Fruit fly (Drosophila melanogaster) whole organism, embryonic: Measurements from ENCODE around the gene ftz-f1.
A peak's percentile ranks its signal among the peaks of the same experiment; 100 is the strongest.

Experiments
- ATbp ChIP-seq: fragments of 200-800 bp; sonication (Bioruptor generic); optimal IDR thresholded peaks from 2 replicates; lab custom pipeline; 2017; ENCODE audit warnings: missing biosample characterization, mild to moderate bottlenecking, missing genetic modification characterization, missing genetic modification reagents
- Atf-2 ChIP-seq: fragments of 200-800 bp; sonication (Bioruptor generic); optimal IDR thresholded peaks from 2 replicates; lab custom pipeline; 2016; ENCODE audit warnings: missing biosample characterization, missing genetic modification characterization
- Atf6 ChIP-seq: fragments of 200-800 bp; sonication (Bioruptor generic); IDR thresholded peaks from 2 replicates; pipeline ENCODE4 v1.3.6; 2022; ENCODE audit warnings: missing biosample characterization, missing genetic modification characterization
- CG11504 ChIP-seq: fragments of 200-800 bp; sonication (Bioruptor generic); optimal IDR thresholded peaks from 3 replicates; lab custom pipeline; 2019; ENCODE audit warnings: missing biosample characterization, mild to moderate bottlenecking, missing genetic modification characterization, moderate library complexity
- CG12236 ChIP-seq: fragments of 200-800 bp; sonication (Bioruptor generic); optimal IDR thresholded peaks from 2 replicates; lab custom pipeline; 2016; ENCODE audit warnings: missing biosample characterization, missing genetic modification characterization
- CG1529 ChIP-seq: fragments of 200-800 bp; sonication (Bioruptor generic); optimal IDR thresholded peaks from 3 replicates; lab custom pipeline; 2018; ENCODE audit warnings: missing biosample characterization, missing genetic modification characterization
- CG16813 ChIP-seq: fragments of 200-800 bp; sonication (Bioruptor generic); IDR thresholded peaks from 3 replicates; pipeline ENCODE4 v1.3.6; 2022; ENCODE audit warnings: missing biosample characterization, missing genetic modification characterization; ENCODE audit not compliant: partially characterized antibody
- CG17186 ChIP-seq: fragments of 200-800 bp; sonication (Bioruptor generic); optimal IDR thresholded peaks from 3 replicates; lab custom pipeline; 2017; ENCODE audit warnings: missing biosample characterization, missing genetic modification reagents, missing genetic modification characterization
- CG17328 ChIP-seq: fragments of 200-800 bp; sonication (Bioruptor generic); IDR thresholded peaks from 2 replicates; pipeline ENCODE4 v1.3.6; 2022; ENCODE audit warnings: missing biosample characterization, missing genetic modification characterization
- CG1832 ChIP-seq: fragments of 200-800 bp; sonication (Bioruptor generic); optimal IDR thresholded peaks from 2 replicates; lab custom pipeline; 2017; ENCODE audit warnings: missing biosample characterization, mild to moderate bottlenecking, missing genetic modification characterization, inconsistent platforms
- CG2199 ChIP-seq: fragments of 200-800 bp; sonication (Bioruptor generic); IDR thresholded peaks from 3 replicates; pipeline ENCODE4 v1.3.6; 2022; ENCODE audit warnings: missing biosample characterization, missing genetic modification characterization
- CG32532 ChIP-seq: fragments of 200-800 bp; sonication (Bioruptor generic); IDR thresholded peaks from 2 replicates; pipeline ENCODE4 v1.3.6; 2022; ENCODE audit warnings: missing biosample characterization, missing genetic modification characterization
- CG34224 ChIP-seq: fragments of 200-800 bp; sonication (Bioruptor generic); IDR thresholded peaks from 3 replicates; pipeline ENCODE4 v1.3.6; 2022; ENCODE audit warnings: missing biosample characterization, missing genetic modification characterization; ENCODE audit not compliant: partially characterized antibody
- CG34422 ChIP-seq: fragments of 200-800 bp; sonication (Bioruptor generic); IDR thresholded peaks from 3 replicates; pipeline ENCODE4 v1.3.6; 2022; ENCODE audit warnings: missing biosample characterization, missing genetic modification characterization
- CG4617 ChIP-seq: fragments of 200-800 bp; sonication (Bioruptor generic); optimal IDR thresholded peaks from 3 replicates; lab custom pipeline; 2016; ENCODE audit warnings: missing biosample characterization, missing genetic modification characterization, borderline replicate concordance
- CG4730 ChIP-seq: fragments of 200-800 bp; sonication (Bioruptor generic); IDR thresholded peaks from 2 replicates; pipeline ENCODE4 v1.3.6; 2022; ENCODE audit warnings: missing biosample characterization, missing genetic modification characterization
- CG8290 ChIP-seq, 3 experiments: fragments of 200-800 bp; sonication (Bioruptor generic); optimal IDR thresholded peaks; 2 replicates each; lab custom pipeline; 2016 to 2019; ENCODE audit warnings: missing biosample characterization in 3 of 3, missing genetic modification characterization in 3 of 3, mild to moderate bottlenecking in 2 of 3, moderate library complexity in 1 of 3
- CG8359 ChIP-seq: fragments of 200-800 bp; sonication (Bioruptor generic); optimal IDR thresholded peaks from 2 replicates; lab custom pipeline; 2017; ENCODE audit warnings: missing biosample characterization, mild to moderate bottlenecking, missing genetic modification characterization, borderline replicate concordance
- D ChIP-seq, 2 experiments: fragments of 200-800 bp in 1 of 2; fragments of >200 bp in 1 of 2; sonication (Bioruptor generic) in 1 of 2; optimal IDR thresholded peaks; 2 replicates in 1 of 2; 3 replicates in 1 of 2; lab custom pipeline; 2017; ENCODE audit warnings: mild to moderate bottlenecking in 1 of 2, missing biosample characterization in 1 of 2, missing genetic modification characterization in 1 of 2, missing genetic modification reagents in 1 of 2
- Dbx ChIP-seq: fragments of 200-800 bp; sonication (Bioruptor generic); IDR thresholded peaks from 3 replicates; pipeline ENCODE4 v1.3.6; 2022; ENCODE audit warnings: missing biosample characterization, missing genetic modification characterization
- HmgD ChIP-seq: fragments of 200-800 bp; sonication (Bioruptor generic); optimal IDR thresholded peaks from 3 replicates; lab custom pipeline; 2016; ENCODE audit warnings: missing biosample characterization, missing genetic modification characterization
- HmgZ ChIP-seq: fragments of 200-800 bp; sonication (Bioruptor generic); optimal IDR thresholded peaks from 2 replicates; lab custom pipeline; 2018; ENCODE audit warnings: missing biosample characterization, mild to moderate bottlenecking, missing genetic modification characterization
- NC2α ChIP-seq: fragments of 200-800 bp; sonication (Bioruptor generic); optimal IDR thresholded peaks from 2 replicates; lab custom pipeline; 2016; ENCODE audit warnings: missing biosample characterization, missing genetic modification characterization
- NFAT ChIP-seq: fragments of 200-800 bp; sonication (Bioruptor generic); IDR thresholded peaks from 2 replicates; pipeline ENCODE4 v1.3.6; 2022; ENCODE audit warnings: missing biosample characterization, missing genetic modification characterization
- Nf-YB ChIP-seq: fragments of 200-800 bp; sonication (Bioruptor generic); optimal IDR thresholded peaks from 3 replicates; lab custom pipeline; 2019; ENCODE audit warnings: missing biosample characterization, mild to moderate bottlenecking, missing genetic modification characterization, moderate library complexity
- Optix ChIP-seq: fragments of 200-800 bp; sonication (Bioruptor generic); IDR thresholded peaks from 3 replicates; pipeline ENCODE4 v1.3.6; 2022; ENCODE audit warnings: missing biosample characterization, missing genetic modification characterization
- Scr ChIP-seq: fragments of 200-800 bp; sonication (Bioruptor generic); IDR thresholded peaks from 2 replicates; pipeline ENCODE4 v1.3.6; 2022; ENCODE audit warnings: missing biosample characterization, missing genetic modification characterization; ENCODE audit not compliant: partially characterized antibody
- Stat92E ChIP-seq, 3 experiments: fragments of >200 bp in 2 of 3; fragments of 200-800 bp in 1 of 3; sonication (Bioruptor generic) in 1 of 3; optimal IDR thresholded peaks; 2 replicates each; lab custom pipeline; 2017 to 2019; ENCODE audit warnings: missing biosample characterization in 3 of 3, missing genetic modification characterization in 3 of 3, mild to moderate bottlenecking in 1 of 3, moderate library complexity in 1 of 3
- Xrp1 ChIP-seq: fragments of 200-800 bp; sonication (Bioruptor generic); IDR thresholded peaks from 2 replicates; pipeline ENCODE4 v1.3.6; 2022; ENCODE audit warnings: missing biosample characterization, missing genetic modification characterization
- al ChIP-seq: fragments of 200-800 bp; sonication (Bioruptor generic); IDR thresholded peaks from 2 replicates; pipeline ENCODE4 v1.3.6; 2022; ENCODE audit warnings: missing biosample characterization, missing genetic modification characterization
- cad ChIP-seq: fragments of >200 bp; optimal IDR thresholded peaks from 2 replicates; lab custom pipeline; 2017; ENCODE audit warnings: missing biosample characterization, missing genetic modification characterization
- danr ChIP-seq: fragments of 200-800 bp; sonication (Bioruptor generic); IDR thresholded peaks from 2 replicates; pipeline ENCODE4 v1.3.6; 2022; ENCODE audit warnings: missing biosample characterization, missing genetic modification characterization
- dysf ChIP-seq: fragments of 200-800 bp; sonication (Bioruptor generic); IDR thresholded peaks from 3 replicates; pipeline ENCODE4 v1.3.6; 2022; ENCODE audit warnings: missing biosample characterization, missing genetic modification characterization
- grau ChIP-seq: fragments of 200-800 bp; optimal IDR thresholded peaks from 3 replicates; lab custom pipeline; 2019; ENCODE audit warnings: missing biosample characterization, mild to moderate bottlenecking, missing genetic modification characterization, moderate library complexity
- lmd ChIP-seq: fragments of 200-800 bp; sonication (Bioruptor generic); IDR thresholded peaks from 2 replicates; pipeline ENCODE4 v1.3.6; 2022; ENCODE audit warnings: missing biosample characterization, missing genetic modification characterization
- lola ChIP-seq, 3 experiments: fragments of >200 bp in 2 of 3; fragments of 200-800 bp in 1 of 3; sonication (Bioruptor generic) in 1 of 3; optimal IDR thresholded peaks; 2 replicates each; lab custom pipeline; 2017 to 2019; ENCODE audit warnings: missing biosample characterization in 3 of 3, missing genetic modification characterization in 3 of 3, mild to moderate bottlenecking in 1 of 3, moderate library complexity in 1 of 3
- maf-S ChIP-seq: fragments of 200-800 bp; sonication (Bioruptor generic); optimal IDR thresholded peaks from 2 replicates; lab custom pipeline; 2016; ENCODE audit warnings: missing biosample characterization, missing genetic modification characterization
- mam ChIP-seq: fragments of 200-800 bp; sonication (Bioruptor generic); optimal IDR thresholded peaks from 3 replicates; lab custom pipeline; 2016; ENCODE audit warnings: missing biosample characterization, missing genetic modification characterization
- nmo ChIP-seq: fragments of 200-800 bp; sonication (Bioruptor generic); optimal IDR thresholded peaks from 2 replicates; lab custom pipeline; 2018; ENCODE audit warnings: missing biosample characterization, mild to moderate bottlenecking, missing genetic modification characterization, moderate library complexity
- odd ChIP-seq: fragments of 200-800 bp; sonication (Bioruptor generic); optimal IDR thresholded peaks from 2 replicates; lab custom pipeline; 2017; ENCODE audit warnings: missing biosample characterization, mild to moderate bottlenecking, missing genetic modification characterization
- org-1 ChIP-seq: fragments of 200-800 bp; sonication (Bioruptor generic); optimal IDR thresholded peaks from 2 replicates; lab custom pipeline; 2017; ENCODE audit warnings: missing biosample characterization, missing genetic modification characterization
- p53 ChIP-seq: fragments of 200-800 bp; sonication (Bioruptor generic); optimal IDR thresholded peaks from 2 replicates; lab custom pipeline; 2016; ENCODE audit warnings: missing biosample characterization, missing genetic modification characterization
- psq ChIP-seq: fragments of 200-800 bp; sonication (Bioruptor generic); optimal IDR thresholded peaks from 2 replicates; lab custom pipeline; 2017; ENCODE audit warnings: missing biosample characterization, missing genetic modification characterization
- sens-2 ChIP-seq: fragments of 200-800 bp; sonication (Bioruptor generic); IDR thresholded peaks from 2 replicates; pipeline ENCODE4 v1.3.6; 2022; ENCODE audit warnings: missing biosample characterization, missing genetic modification characterization
- slbo ChIP-seq: fragments of 200-800 bp; sonication (Bioruptor generic); IDR thresholded peaks from 2 replicates; pipeline ENCODE4 v1.3.6; 2022; ENCODE audit warnings: missing biosample characterization, missing genetic modification characterization
- slp2 ChIP-seq: fragments of 200-800 bp; sonication (Bioruptor generic); optimal IDR thresholded peaks from 2 replicates; lab custom pipeline; 2016; ENCODE audit warnings: missing biosample characterization, missing genetic modification characterization
- toy ChIP-seq: fragments of 200-800 bp; sonication (Bioruptor generic); IDR thresholded peaks from 2 replicates; pipeline ENCODE4 v1.3.6; 2022; ENCODE audit warnings: missing biosample characterization, missing genetic modification characterization
- trh ChIP-seq: fragments of 200-800 bp; sonication (Bioruptor generic); optimal IDR thresholded peaks from 2 replicates; lab custom pipeline; 2016; ENCODE audit warnings: missing biosample characterization, missing genetic modification characterization

Gene ftz-f1

DNA sequence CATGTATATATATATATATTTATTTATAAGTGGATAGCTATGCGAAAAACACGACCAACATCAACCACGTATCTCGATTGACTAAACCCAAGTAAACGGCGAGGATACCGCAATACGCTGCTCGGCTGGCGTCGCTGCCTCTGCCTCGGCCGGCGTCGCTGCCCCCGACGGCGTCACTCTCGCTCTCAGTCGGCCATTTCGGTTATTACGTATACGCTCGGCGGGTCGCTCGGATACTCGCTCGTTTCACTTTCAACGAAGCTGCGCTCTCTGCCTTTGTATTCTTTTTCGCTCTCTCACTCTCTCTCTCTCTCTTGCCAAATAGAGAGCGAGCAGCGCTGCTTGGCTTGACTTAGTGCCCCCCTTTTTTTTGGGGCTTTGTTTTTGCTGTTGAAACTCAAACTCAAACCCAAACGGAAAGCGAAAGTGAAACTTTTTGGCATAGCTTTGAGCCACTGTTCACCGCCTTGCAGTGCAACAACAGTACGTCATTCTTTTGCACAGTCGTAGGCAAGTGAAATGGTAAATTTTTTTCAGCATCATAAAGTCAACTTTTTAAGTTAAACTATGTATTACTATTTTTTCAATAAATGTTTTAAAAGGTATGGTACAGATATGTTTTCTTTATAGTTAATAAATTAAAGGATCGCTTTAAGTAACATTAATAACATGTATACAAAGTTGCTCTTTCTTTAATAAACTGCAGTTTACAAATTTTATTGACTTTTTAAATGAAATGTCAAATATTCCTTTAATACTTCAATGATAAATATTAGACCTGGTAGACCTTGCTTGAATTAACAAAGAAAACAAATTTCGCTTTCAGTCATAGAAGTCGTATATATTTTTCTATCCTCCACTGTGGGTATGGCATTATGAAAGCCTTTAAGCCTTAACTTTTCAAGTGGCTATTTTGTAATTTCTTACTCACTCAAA is 35.2 kb downstream of the ftz-f1 start (continued):
- TF ChIP-seq Atf6 (GFP tag; lab: Robert Waterston, UW): no peak
- no peak for TF ChIP-seq D (optimal IDR thresholded peaks at IDR 0.05; lab: Kevin White, UChicago)
- no peak for TF ChIP-seq D (GFP tag; optimal IDR thresholded peaks at IDR 0.05; lab: Kevin White, UChicago)
- TF ChIP-seq HmgD: no peak
- no peak for TF ChIP-seq org-1
- peak; percentile 18; the same call in 1 of the 3 replicates for TF ChIP-seq Dbx (GFP tag; lab: Robert Waterston, UW)
- no peak for TF ChIP-seq CG8290 (GFP tag; optimal IDR thresholded peaks at IDR 0.05; lab: Kevin White, UChicago)
- peak; percentile 21 to 54 for TF ChIP-seq CG8290 (tag; optimal IDR thresholded peaks at IDR 0.05; lab: Kevin White, UChicago)
- TF ChIP-seq CG17328 (GFP tag; lab: Robert Waterston, UW): 0 out of 2 replicates have a peak, but pooled peaks have one; percentile 33
- no peak for TF ChIP-seq nmo (GFP tag; lab: Kevin White, UChicago)
- no peak for TF ChIP-seq Stat92E (GFP tag; optimal IDR thresholded peaks at IDR 0.05; lab: Kevin White, UChicago)
- TF ChIP-seq slp2 (GFP tag; lab: Kevin White, UChicago): no peak
- TF ChIP-seq trh: no peak
- TF ChIP-seq Xrp1: peak; percentile 27; the same call in 1 of the 2 replicates
- no peak for TF ChIP-seq NFAT
- no peak for TF ChIP-seq cad (GFP tag; lab: Kevin White, UChicago)
- no peak for TF ChIP-seq slbo (GFP tag; lab: Robert Waterston, UW)
- no peak for TF ChIP-seq CG8359
- no peak for TF ChIP-seq CG16813 (GFP tag; lab: Robert Waterston, UW)
- peak; percentile 60; the same call in 1 of the 2 replicates for TF ChIP-seq CG32532 (GFP tag; lab: Robert Waterston, UW)
- no peak for TF ChIP-seq CG2199 (GFP tag; lab: Robert Waterston, UW)
- no peak for TF ChIP-seq CG1832 (GFP tag; lab: Kevin White, UChicago)
- TF ChIP-seq psq (GFP tag; lab: Kevin White, UChicago): no peak
- TF ChIP-seq toy: no peak
- TF ChIP-seq CG4730: no peak
- TF ChIP-seq CG34422 (GFP tag; lab: Robert Waterston, UW): no peak; the same call in 2 of the 3 replicates
- no peak for TF ChIP-seq CG12236 (GFP tag; lab: Kevin White, UChicago)
- TF ChIP-seq ATbp (GFP tag; lab: Kevin White, UChicago): no peak
- TF ChIP-seq HmgZ: peak; percentile 12
- TF ChIP-seq NC2α: no peak
- no peak for TF ChIP-seq danr
- no peak for TF ChIP-seq CG17186 (GFP tag; lab: Kevin White, UChicago)
- TF ChIP-seq dysf (GFP tag; lab: Robert Waterston, UW): no peak
- no peak for TF ChIP-seq grau (tag; lab: Kevin White, UChicago)
- no peak for TF ChIP-seq CG1529
- no peak for TF ChIP-seq Nf-YB
- TF ChIP-seq p53 (GFP tag; lab: Kevin White, UChicago): no peak
- peak; percentile 58; the same call in 1 of the 3 replicates for TF ChIP-seq CG34224 (GFP tag; lab: Robert Waterston, UW)
- TF ChIP-seq Scr (GFP tag; lab: Robert Waterston, UW): no peak
- no peak for TF ChIP-seq lmd (GFP tag; lab: Robert Waterston, UW)
- TF ChIP-seq mam (GFP tag; lab: Kevin White, UChicago): no peak
- peak; percentile 74 for TF ChIP-seq CG11504 (tag; lab: Kevin White, UChicago)
- TF ChIP-seq Atf-2 (GFP tag; lab: Kevin White, UChicago): no peak
- TF ChIP-seq CG4617: no peak
- TF ChIP-seq Optix (GFP tag; lab: Robert Waterston, UW): no peak
- no peak for TF ChIP-seq sens-2 (GFP tag; lab: Robert Waterston, UW)
- TF ChIP-seq odd: no peak
- no peak for TF ChIP-seq al
- no peak for TF ChIP-seq maf-S (GFP tag; lab: Kevin White, UChicago)
- TF ChIP-seq lola (GFP tag; optimal IDR thresholded peaks at IDR 0.05; lab: Kevin White, UChicago): no peak
